Worm (Caenorhabditis elegans) whole organism, midembryonic: Measurements from ENCODE around the gene immp-1.

Experiments used
- T22C8.4 ChIP-seq: fragments of 200-800 bp; sonication (Bioruptor generic); IDR thresholded peaks from 2 replicates; pipeline ENCODE4 v1.3.6; 2022; ENCODE audit warnings: missing genetic modification characterization, missing compliant biosample characterization
- cog-1 ChIP-seq: sonication (generic microtip); optimal IDR thresholded peaks from 2 replicates; lab custom pipeline; 2016; ENCODE audit warnings: missing genetic modification characterization, missing compliant biosample characterization
- flt-1 ChIP-seq: fragments of 200-800 bp; sonication (Bioruptor generic); IDR thresholded peaks from 2 replicates; pipeline ENCODE4 v1.3.6; 2022; ENCODE audit warnings: missing genetic modification characterization, missing compliant biosample characterization
- klf-2 ChIP-seq: fragments of 200-800 bp; sonication (Bioruptor generic); conservative IDR thresholded peaks from 2 replicates; pipeline ENCODE4 v1.3.6; 2022; ENCODE audit warnings: missing genetic modification reagents, missing genetic modification characterization, missing compliant biosample characterization
- med-1 ChIP-seq: sonication (generic microtip); optimal IDR thresholded peaks from 2 replicates; lab custom pipeline; 2017; ENCODE audit warnings: missing genetic modification characterization, mild to moderate bottlenecking, missing compliant biosample characterization, antibody characterized with exemption, missing genetic modification reagents; ENCODE audit not compliant: insufficient read depth
- ref-1 ChIP-seq: fragments of 200-800 bp; sonication (Bioruptor generic); conservative IDR thresholded peaks from 2 replicates; pipeline ENCODE4 v1.3.6; 2022; ENCODE audit warnings: missing genetic modification reagents, missing genetic modification characterization, missing compliant biosample characterization
- tab-1 ChIP-seq: fragments of 200-800 bp; sonication (Bioruptor generic); IDR thresholded peaks from 2 replicates; pipeline ENCODE4 v1.3.6; 2022; ENCODE audit warnings: missing genetic modification characterization, missing compliant biosample characterization
- ztf-23 ChIP-seq: fragments of 200-800 bp; sonication (Bioruptor generic); IDR thresholded peaks from 2 replicates; pipeline ENCODE4 v1.3.6; 2022; ENCODE audit warnings: missing genetic modification reagents, missing genetic modification characterization, missing compliant biosample characterization
- ztf-29 ChIP-seq: fragments of 200-800 bp; sonication (Bioruptor generic); IDR thresholded peaks from 2 replicates; pipeline ENCODE4 v1.3.6; 2022; ENCODE audit warnings: missing genetic modification reagents, missing genetic modification characterization, missing compliant biosample characterization

DNA sequence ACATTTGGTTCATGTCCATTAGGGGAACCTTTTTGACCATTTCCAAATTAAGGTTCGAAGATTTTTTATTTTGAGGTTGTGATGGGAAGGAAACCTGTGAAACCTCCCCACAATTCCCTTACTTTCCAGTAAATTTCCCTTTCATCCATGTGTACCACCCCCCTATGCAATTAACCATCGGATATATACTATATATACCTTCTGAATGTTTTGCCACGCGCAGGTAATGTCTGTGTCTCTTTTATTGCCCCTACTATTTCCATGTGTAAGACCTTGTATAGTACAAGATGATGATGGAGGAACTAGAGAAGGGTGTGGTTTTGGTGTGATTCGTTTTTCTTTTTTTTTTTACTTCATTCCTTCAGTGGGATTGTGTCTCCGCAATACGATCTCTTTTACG, 39.9 kb downstream of the immp-1 start:
- no peak for TF ChIP-seq med-1 (GFP tag; lab: Kevin White, UChicago)
- no peak for TF ChIP-seq cog-1
- TF ChIP-seq T22C8.4 (GFP tag; lab: Robert Waterston, UW) = no peak
- TF ChIP-seq klf-2 (GFP tag; lab: Robert Waterston, UW) = no peak
- no peak for TF ChIP-seq ref-1
- no peak for TF ChIP-seq ztf-29 (GFP tag; lab: Robert Waterston, UW)
- TF ChIP-seq flt-1 (GFP tag; lab: Robert Waterston, UW) = no peak
- no peak for TF ChIP-seq ztf-23 (GFP tag; lab: Robert Waterston, UW)
- TF ChIP-seq tab-1 (GFP tag; lab: Robert Waterston, UW) = no peak
